Fruit fly (Drosophila melanogaster) whole organism, embryonic: Measurements from ENCODE around the gene CG17134.

Source experiments
- ATbp ChIP-seq: fragments of 200-800 bp; sonication (Bioruptor generic); optimal IDR thresholded peaks from 2 replicates; lab custom pipeline; 2017; ENCODE audit warnings: missing biosample characterization, mild to moderate bottlenecking, missing genetic modification characterization, missing genetic modification reagents
- BEAF-32 ChIP-seq: fragments of 200-800 bp; sonication (Bioruptor generic); optimal IDR thresholded peaks from 3 replicates; lab custom pipeline; 2017; ENCODE audit warnings: missing biosample characterization, missing genetic modification characterization, mild to moderate bottlenecking, moderate library complexity, missing genetic modification reagents
- BtbVII ChIP-seq: fragments of 200-800 bp; sonication (Bioruptor generic); optimal IDR thresholded peaks from 3 replicates; lab custom pipeline; 2017; ENCODE audit warnings: missing biosample characterization, mild to moderate bottlenecking, missing genetic modification characterization
- CG11504 ChIP-seq: fragments of 200-800 bp; sonication (Bioruptor generic); optimal IDR thresholded peaks from 3 replicates; lab custom pipeline; 2019; ENCODE audit warnings: missing biosample characterization, mild to moderate bottlenecking, missing genetic modification characterization, moderate library complexity
- CG12155 ChIP-seq: fragments of 200-800 bp; sonication (Bioruptor generic); optimal IDR thresholded peaks from 3 replicates; lab custom pipeline; 2016; ENCODE audit warnings: missing biosample characterization, missing genetic modification characterization
- CG14860 ChIP-seq: fragments of 200-800 bp; sonication (Bioruptor generic); IDR thresholded peaks from 3 replicates; pipeline ENCODE4 v1.3.6; 2022; ENCODE audit warnings: missing biosample characterization, missing genetic modification characterization; ENCODE audit not compliant: partially characterized antibody
- CG17186 ChIP-seq: fragments of 200-800 bp; sonication (Bioruptor generic); optimal IDR thresholded peaks from 3 replicates; lab custom pipeline; 2017; ENCODE audit warnings: missing biosample characterization, missing genetic modification reagents, missing genetic modification characterization
- CG18262 ChIP-seq: fragments of 200-800 bp; optimal IDR thresholded peaks from 3 replicates; lab custom pipeline; 2019; ENCODE audit warnings: missing biosample characterization, mild to moderate bottlenecking, missing genetic modification characterization, moderate library complexity
- CG2116 ChIP-seq: fragments of 200-800 bp; sonication (Bioruptor generic); optimal IDR thresholded peaks from 3 replicates; lab custom pipeline; 2018; ENCODE audit warnings: missing biosample characterization, mild to moderate bottlenecking, missing genetic modification characterization
- CG2678 ChIP-seq: fragments of 200-800 bp; sonication (Bioruptor generic); optimal IDR thresholded peaks from 3 replicates; lab custom pipeline; 2019; ENCODE audit warnings: missing biosample characterization, mild to moderate bottlenecking, missing genetic modification characterization, moderate library complexity
- CG2712 ChIP-seq: fragments of 200-800 bp; optimal IDR thresholded peaks from 3 replicates; lab custom pipeline; 2019; ENCODE audit warnings: missing biosample characterization, mild to moderate bottlenecking, missing genetic modification characterization, moderate library complexity
- CG34422 ChIP-seq: fragments of 200-800 bp; sonication (Bioruptor generic); IDR thresholded peaks from 3 replicates; pipeline ENCODE4 v1.3.6; 2022; ENCODE audit warnings: missing biosample characterization, missing genetic modification characterization
- CG6654 ChIP-seq: fragments of 200-800 bp; sonication (Bioruptor generic); optimal IDR thresholded peaks from 2 replicates; lab custom pipeline; 2017; ENCODE audit warnings: missing biosample characterization, mild to moderate bottlenecking, missing genetic modification characterization
- CG7745 ChIP-seq: fragments of 200-800 bp; sonication (Bioruptor generic); optimal IDR thresholded peaks from 2 replicates; lab custom pipeline; 2018; ENCODE audit warnings: missing biosample characterization, mild to moderate bottlenecking, missing genetic modification characterization, moderate library complexity
- CG8290 ChIP-seq, 3 experiments: fragments of 200-800 bp; sonication (Bioruptor generic); optimal IDR thresholded peaks; 2 replicates each; lab custom pipeline; 2016 to 2019; ENCODE audit warnings: missing biosample characterization in 3 of 3, missing genetic modification characterization in 3 of 3, mild to moderate bottlenecking in 2 of 3, moderate library complexity in 1 of 3
- Camta ChIP-seq: fragments of 200-800 bp; sonication (Bioruptor generic); optimal IDR thresholded peaks from 2 replicates; lab custom pipeline; 2016; ENCODE audit warnings: missing biosample characterization, missing genetic modification characterization
- Deaf1 ChIP-seq: fragments of 200-800 bp; optimal IDR thresholded peaks from 3 replicates; lab custom pipeline; 2019; ENCODE audit warnings: missing biosample characterization, mild to moderate bottlenecking, missing genetic modification characterization, moderate library complexity
- Dp ChIP-seq: fragments of 200-800 bp; sonication (Bioruptor generic); optimal IDR thresholded peaks from 2 replicates; lab custom pipeline; 2018; ENCODE audit warnings: missing biosample characterization, mild to moderate bottlenecking, missing genetic modification characterization, moderate library complexity
- Dref ChIP-seq: fragments of 200-800 bp; sonication (Bioruptor generic); IDR thresholded peaks from 2 replicates; pipeline ENCODE4 v1.3.6; 2022; ENCODE audit warnings: missing biosample characterization, missing genetic modification characterization
- Elba2 ChIP-seq: fragments of 200-800 bp; sonication (Bioruptor generic); optimal IDR thresholded peaks from 3 replicates; lab custom pipeline; 2016; ENCODE audit warnings: missing biosample characterization, missing genetic modification characterization
- Ets65A ChIP-seq: fragments of 200-800 bp; sonication (Bioruptor generic); peaks from one replicate; lab custom pipeline; 2016; ENCODE audit warnings: missing biosample characterization, missing genetic modification characterization
- Ets97D ChIP-seq: fragments of 200-800 bp; sonication (Bioruptor generic); optimal IDR thresholded peaks from 3 replicates; lab custom pipeline; 2016; ENCODE audit warnings: missing biosample characterization, missing genetic modification characterization
- Hmr ChIP-seq: fragments of 200-800 bp; sonication (Bioruptor generic); optimal IDR thresholded peaks from 3 replicates; lab custom pipeline; 2017; ENCODE audit warnings: mild to moderate bottlenecking, missing biosample characterization, missing genetic modification reagents, missing genetic modification characterization
- Jarid2 ChIP-seq: fragments of 200-800 bp; sonication (Bioruptor generic); optimal IDR thresholded peaks from 3 replicates; lab custom pipeline; 2017; ENCODE audit warnings: mild to moderate bottlenecking, missing biosample characterization, missing genetic modification reagents, missing genetic modification characterization
- Lhr ChIP-seq: fragments of 200-800 bp; sonication (Bioruptor generic); optimal IDR thresholded peaks from 3 replicates; lab custom pipeline; 2017; ENCODE audit warnings: mild to moderate bottlenecking, missing biosample characterization, missing genetic modification reagents, missing genetic modification characterization
- Opbp ChIP-seq: fragments of 200-800 bp; sonication (Bioruptor generic); IDR thresholded peaks from 3 replicates; pipeline ENCODE4 v1.3.6; 2022; ENCODE audit warnings: missing biosample characterization, missing genetic modification characterization; ENCODE audit not compliant: partially characterized antibody
- Sry-δ ChIP-seq: fragments of 200-800 bp; sonication (Bioruptor generic); optimal IDR thresholded peaks from 2 replicates; lab custom pipeline; 2016; ENCODE audit warnings: missing biosample characterization, missing genetic modification characterization
- Ssrp ChIP-seq: fragments of 200-800 bp; sonication (Bioruptor generic); optimal IDR thresholded peaks from 2 replicates; lab custom pipeline; 2018; ENCODE audit warnings: missing biosample characterization, mild to moderate bottlenecking, missing genetic modification characterization, moderate library complexity
- Xrp1 ChIP-seq: fragments of 200-800 bp; sonication (Bioruptor generic); IDR thresholded peaks from 2 replicates; pipeline ENCODE4 v1.3.6; 2022; ENCODE audit warnings: missing biosample characterization, missing genetic modification characterization
- az2 ChIP-seq: fragments of 200-800 bp; sonication (Bioruptor generic); optimal IDR thresholded peaks from 3 replicates; lab custom pipeline; 2016; ENCODE audit warnings: missing biosample characterization, missing genetic modification characterization
- bsh ChIP-seq, 2 experiments: fragments of 200-800 bp; sonication (Bioruptor generic); optimal IDR thresholded peaks; 2 replicates each; lab custom pipeline; 2017 to 2018; ENCODE audit warnings: mild to moderate bottlenecking in 2 of 2, missing biosample characterization in 2 of 2, missing genetic modification characterization in 2 of 2, moderate library complexity in 1 of 2
- cg ChIP-seq: fragments of 200-800 bp; sonication (Bioruptor generic); optimal IDR thresholded peaks from 3 replicates; lab custom pipeline; 2019; ENCODE audit warnings: missing biosample characterization, mild to moderate bottlenecking, missing genetic modification characterization, moderate library complexity
- chm ChIP-seq: fragments of 200-800 bp; sonication (Bioruptor generic); IDR thresholded peaks from 2 replicates; pipeline ENCODE4 v1.3.6; 2022; ENCODE audit warnings: missing biosample characterization, missing genetic modification characterization
- dpn ChIP-seq, 2 experiments: fragments of 200-800 bp; sonication (Bioruptor generic); optimal IDR thresholded peaks; 3 replicates each; lab custom pipeline; 2016; ENCODE audit warnings: missing biosample characterization in 2 of 2, missing genetic modification characterization in 2 of 2
- exex ChIP-seq: fragments of 200-800 bp; sonication (Bioruptor generic); optimal IDR thresholded peaks from 4 replicates; lab custom pipeline; 2018; ENCODE audit warnings: missing biosample characterization, mild to moderate bottlenecking, missing genetic modification characterization, moderate library complexity
- gce ChIP-seq: fragments of 200-800 bp; sonication (Bioruptor generic); IDR thresholded peaks from 3 replicates; pipeline ENCODE4 v1.3.6; 2022; ENCODE audit warnings: missing biosample characterization, missing genetic modification characterization
- hbn ChIP-seq: fragments of 200-800 bp; sonication (Bioruptor generic); IDR thresholded peaks from 2 replicates; pipeline ENCODE4 v1.3.6; 2022; ENCODE audit warnings: missing biosample characterization, missing genetic modification characterization; ENCODE audit not compliant: partially characterized antibody
- inv ChIP-seq: fragments of 200-800 bp; sonication (Bioruptor generic); IDR thresholded peaks from 2 replicates; pipeline ENCODE4 v1.3.6; 2022; ENCODE audit warnings: missing biosample characterization, missing genetic modification characterization; ENCODE audit not compliant: partially characterized antibody
- lab ChIP-seq: fragments of 200-800 bp; sonication (Bioruptor generic); optimal IDR thresholded peaks from 3 replicates; lab custom pipeline; 2017; ENCODE audit warnings: missing biosample characterization, missing genetic modification characterization, mild to moderate bottlenecking, moderate library complexity, missing genetic modification reagents
- nmo ChIP-seq: fragments of 200-800 bp; sonication (Bioruptor generic); optimal IDR thresholded peaks from 2 replicates; lab custom pipeline; 2018; ENCODE audit warnings: missing biosample characterization, mild to moderate bottlenecking, missing genetic modification characterization, moderate library complexity
- pfk ChIP-seq: fragments of 200-800 bp; sonication (Bioruptor generic); optimal IDR thresholded peaks from 2 replicates; lab custom pipeline; 2018; ENCODE audit warnings: missing biosample characterization, mild to moderate bottlenecking, missing genetic modification characterization, moderate library complexity
- sens-2 ChIP-seq: fragments of 200-800 bp; sonication (Bioruptor generic); IDR thresholded peaks from 2 replicates; pipeline ENCODE4 v1.3.6; 2022; ENCODE audit warnings: missing biosample characterization, missing genetic modification characterization
- shn ChIP-seq: fragments of 200-800 bp; sonication (Bioruptor generic); optimal IDR thresholded peaks from 3 replicates; lab custom pipeline; 2016; ENCODE audit warnings: missing biosample characterization, missing genetic modification characterization
- tgo ChIP-seq: fragments of 200-800 bp; sonication (Bioruptor generic); IDR thresholded peaks from 3 replicates; pipeline ENCODE4 v1.3.6; 2022; ENCODE audit warnings: missing biosample characterization, missing genetic modification characterization
- tio ChIP-seq: fragments of 200-800 bp; sonication (Bioruptor generic); optimal IDR thresholded peaks from 2 replicates; lab custom pipeline; 2017; ENCODE audit warnings: missing biosample characterization, missing genetic modification characterization, inconsistent platforms
- wor ChIP-seq: fragments of 200-800 bp; sonication (Bioruptor generic); IDR thresholded peaks from 2 replicates; pipeline ENCODE4 v1.3.6; 2022; ENCODE audit warnings: missing biosample characterization, missing genetic modification characterization

CG17134 gene

DNA sequence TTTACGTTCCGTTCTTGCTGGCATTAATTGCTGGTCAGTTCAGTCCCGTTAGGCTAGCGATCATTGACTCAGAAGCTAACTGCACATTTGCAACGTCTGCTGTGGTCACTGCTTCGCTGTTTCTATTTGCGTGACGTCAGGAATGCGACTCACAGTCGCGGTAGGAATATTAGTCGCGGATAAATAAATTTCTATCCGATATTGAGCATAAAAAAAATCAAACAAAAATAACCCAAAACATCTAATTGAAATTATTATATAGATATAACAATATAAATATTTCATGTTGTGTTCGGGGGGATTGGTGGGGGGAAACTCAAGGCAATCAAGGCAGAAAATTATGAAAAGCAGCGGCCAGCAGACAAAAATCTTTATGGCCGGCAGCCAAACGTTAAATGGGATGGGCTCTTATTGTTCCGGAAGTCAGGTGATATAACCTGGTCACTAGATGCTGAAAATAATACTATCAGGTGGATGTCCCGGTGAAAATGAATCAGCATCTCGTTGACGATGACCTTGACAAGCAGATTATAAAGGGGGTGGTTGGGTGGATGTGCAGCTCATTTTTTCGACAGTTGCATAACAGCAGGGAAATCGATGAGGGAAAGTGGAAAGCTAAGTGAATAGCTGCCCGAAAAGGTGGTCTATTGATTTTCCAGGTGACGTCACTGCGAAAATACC, 29.1 kb downstream of the CG17134 start, which contains the start of gene SmydA-3 (continued):
- TF ChIP-seq Dref (GFP tag; lab: Robert Waterston, UW) (no peak), chm (0 out of 2 replicates have a peak, but pooled peaks have one; percentile 6), ATbp (GFP tag; lab: Kevin White, UChicago) (peak; percentile 7), Ssrp (peak; percentile 18), Xrp1 (GFP tag; lab: Robert Waterston, UW) (peak; percentile 33; the same call in 1 of the 2 replicates), CG6654 (GFP tag; lab: Kevin White, UChicago) (no peak), exex (no peak), az2 (GFP tag; lab: Kevin White, UChicago) (peak; percentile 20), Sry-δ (GFP tag; lab: Kevin White, UChicago) (no peak), CG2116 (no peak), gce (GFP tag; lab: Robert Waterston, UW) (peak; percentile 12; the same call in 1 of the 3 replicates), lab (GFP tag; lab: Kevin White, UChicago) (peak; percentile 41), CG18262 (tag; lab: Kevin White, UChicago) (peak; percentile 34), CG34422 (GFP tag; lab: Robert Waterston, UW) (0 out of 3 replicates have a peak, but pooled peaks have one; percentile 8), BtbVII (peak; percentile 26), CG12155 (GFP tag; lab: Kevin White, UChicago) (peak; percentile 19), tgo (GFP tag; lab: Robert Waterston, UW) (peak; percentile 42; the same call in 1 of the 3 replicates), Ets65A (GFP tag; lab: Kevin White, UChicago) (peak; percentile 82), CG14860 (GFP tag; lab: Robert Waterston, UW) (no peak), shn (GFP tag; lab: Kevin White, UChicago) (no peak), wor (no peak), bsh (GFP tag; optimal IDR thresholded peaks at IDR 0.05; lab: Kevin White, UChicago) (peak; percentile 21 to 25)

DNA sequence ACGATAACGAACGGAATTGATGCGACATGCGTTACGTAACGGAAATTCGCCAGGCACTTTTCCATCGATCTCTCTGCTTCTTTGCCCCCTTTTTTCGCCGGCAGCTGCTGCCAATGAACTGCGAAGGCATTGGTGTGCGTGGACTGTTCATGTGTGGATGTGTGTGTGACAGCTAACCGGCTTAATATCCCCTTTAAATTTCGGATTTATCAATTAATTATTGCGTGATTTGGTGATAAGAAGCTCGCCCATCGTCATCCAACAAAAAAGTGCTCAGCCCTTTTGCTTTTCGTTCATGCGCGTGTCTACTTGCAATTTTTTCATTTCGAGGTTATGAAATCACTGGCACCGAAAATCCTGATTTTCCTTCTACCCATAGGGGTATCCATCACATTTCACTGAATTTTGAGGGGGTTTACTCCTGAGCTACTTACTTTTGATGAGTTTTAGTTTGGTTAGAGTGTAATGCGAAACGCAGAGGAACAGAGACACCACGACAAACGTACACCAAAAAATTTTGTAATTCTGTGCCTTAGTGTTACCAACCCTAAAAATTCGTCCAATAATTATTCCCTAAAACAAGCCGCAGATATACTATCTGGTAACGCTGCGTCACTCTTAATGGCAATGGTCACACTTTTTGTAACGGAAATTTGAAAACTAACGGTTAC, 29.9 kb downstream of the CG17134 start, which contains the start of gene porin:
porin (minus strand) TSS at position 529 of the 671 bp plus-strand sequence.
- peak; percentile 60 for TF ChIP-seq Jarid2 (GFP tag; lab: Kevin White, UChicago)
- TF ChIP-seq Hmr: peak; percentile 62
- peak; percentile 7 for TF ChIP-seq CG2678 (tag; lab: Kevin White, UChicago)
- TF ChIP-seq Dp (GFP tag; lab: Kevin White, UChicago): peak; percentile 71
- peak; percentile 84 for TF ChIP-seq Lhr (GFP tag; lab: Kevin White, UChicago)
- TF ChIP-seq CG11504 (tag; lab: Kevin White, UChicago): peak; percentile 38
- peak; percentile 30 for TF ChIP-seq Elba2 (GFP tag; lab: Kevin White, UChicago)
- TF ChIP-seq sens-2 (GFP tag; lab: Robert Waterston, UW): no peak
- TF ChIP-seq CG17186 (GFP tag; lab: Kevin White, UChicago): peak; percentile 16
- TF ChIP-seq inv (GFP tag; lab: Robert Waterston, UW): 0 out of 2 replicates have a peak, but pooled peaks have one; percentile 11
- TF ChIP-seq Dref (GFP tag; lab: Robert Waterston, UW): peak; percentile 33; the same call in 1 of the 2 replicates
- peak; percentile 48 for TF ChIP-seq nmo (GFP tag; lab: Kevin White, UChicago)
- TF ChIP-seq Deaf1: no peak
- no peak for TF ChIP-seq Camta (GFP tag; lab: Kevin White, UChicago)
- TF ChIP-seq hbn: no peak
- peak; percentile 89 for TF ChIP-seq Ets97D
- peak in 1 of 2 experiments; percentile 6 for TF ChIP-seq dpn (GFP tag; optimal IDR thresholded peaks at IDR 0.05; lab: Kevin White, UChicago)
- peak; percentile 85 for TF ChIP-seq cg (GFP tag; lab: Kevin White, UChicago)
- no peak for TF ChIP-seq CG8290 (GFP tag; optimal IDR thresholded peaks at IDR 0.05; lab: Kevin White, UChicago)
- TF ChIP-seq CG8290 (tag; optimal IDR thresholded peaks at IDR 0.05; lab: Kevin White, UChicago): peak in 1 of 2 experiments; percentile 37
- TF ChIP-seq BEAF-32 (GFP tag; lab: Kevin White, UChicago): peak; percentile 46
- peak; percentile 48 for TF ChIP-seq CG2712 (tag; lab: Kevin White, UChicago)
- peak; percentile 62 for TF ChIP-seq pfk
- 0 out of 3 replicates have a peak, but pooled peaks have one; percentile 36 for TF ChIP-seq Opbp (GFP tag; lab: Robert Waterston, UW)
- no peak for TF ChIP-seq tio (GFP tag; lab: Kevin White, UChicago)
- peak; percentile 21 for TF ChIP-seq CG7745
